Worm (Caenorhabditis elegans): ENCODE data around the gene C45G9.14.

Gene C45G9.14

DNA sequence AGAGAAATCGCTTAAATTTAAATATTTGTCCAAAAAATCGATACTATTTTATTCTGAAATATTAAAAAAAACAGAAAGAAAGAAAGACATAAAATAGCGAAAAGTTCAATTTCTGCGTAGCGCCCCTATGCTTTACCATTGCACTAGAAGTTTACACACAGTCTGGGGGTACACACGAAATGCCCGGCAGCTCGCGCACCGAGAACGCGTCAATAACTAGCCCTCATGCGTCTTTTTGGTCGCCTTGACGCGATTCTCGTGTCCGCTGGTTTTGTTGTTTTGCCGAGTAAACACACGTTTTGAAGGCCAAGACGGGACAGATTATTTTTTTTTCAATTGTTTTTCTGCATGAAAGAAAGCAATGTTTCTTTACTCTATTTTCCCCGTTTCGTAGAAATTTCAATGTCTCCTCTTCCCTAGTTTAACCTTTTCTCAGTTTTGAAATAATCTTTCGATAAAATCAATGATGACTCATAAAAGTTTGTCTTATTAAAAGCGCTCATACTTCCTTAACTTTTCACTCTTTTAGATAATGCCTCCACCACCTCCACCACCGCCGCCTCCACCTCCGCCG lies 26.6 kb upstream of the C45G9.14 start, which contains the start of gene wip-1 (continued):
- no peak for TF ChIP-seq alr-1 (tag; optimal IDR thresholded peaks at IDR 0.05)
- peak; percentile 40 for TF ChIP-seq dmd-4 (tag; optimal IDR thresholded peaks at IDR 0.05)

DNA sequence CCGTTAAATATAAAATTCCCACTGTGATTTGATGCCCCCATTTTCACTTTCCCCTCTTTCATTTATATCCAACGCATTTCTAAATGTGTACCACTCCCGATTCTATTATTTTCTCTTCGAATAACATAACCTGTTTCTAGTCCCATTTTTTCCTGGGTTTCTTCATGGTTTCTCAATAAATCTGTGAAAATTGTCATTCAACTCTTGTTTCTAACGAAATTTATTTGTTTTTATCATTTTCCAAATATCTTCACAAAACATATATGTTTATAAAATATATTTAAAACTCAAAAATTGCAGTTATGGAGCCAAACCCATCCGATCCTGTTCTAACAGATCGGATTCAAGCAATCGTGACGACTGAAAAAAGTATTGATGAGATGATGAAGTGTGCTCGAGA lies 23.9 kb upstream of the C45G9.14 start, which contains the start of gene mdt-11:
Gene mdt-11, plus strand, starts transcription at position 301 of the 400 bp plus-strand sequence.
- TF ChIP-seq sem-4 (tag; optimal IDR thresholded peaks at IDR 0.05) (no peak), ceh-82 (tag; optimal IDR thresholded peaks at IDR 0.05) (no peak), snpc-4 (tag; optimal IDR thresholded peaks at IDR 0.05) (no peak), nhr-21 (tag; optimal IDR thresholded peaks at IDR 0.05) (no peak)

ce11 chrIII:5021689-5022088 lies 23.1 kb upstream of the C45G9.14 start, which contains the start of gene R144.3:
Gene R144.3 (plus strand): TSS chrIII:5021989.
- no peak for TF ChIP-seq dmd-4 (tag; optimal IDR thresholded peaks at IDR 0.05)

ce11 chrIII:5022964-5023363 lies 21.8 kb upstream of the C45G9.14 start, which contains the start of gene R144.13:
Gene R144.13 (plus strand): TSS chrIII:5023264.
- TF ChIP-seq nhr-77 (tag; optimal IDR thresholded peaks at IDR 0.05), result no peak
- no peak for TF ChIP-seq dmd-4 (tag; optimal IDR thresholded peaks at IDR 0.05)
- no peak for TF ChIP-seq skn-1 (tag; optimal IDR thresholded peaks at IDR 0.05)
- TF ChIP-seq nhr-11 (tag; optimal IDR thresholded peaks at IDR 0.05), result no peak

- TF ChIP-seq ceh-16 (tag; optimal IDR thresholded peaks at IDR 0.05), result no peak
- no peak for TF ChIP-seq nhr-25 (tag; optimal IDR thresholded peaks at IDR 0.05)
- TF ChIP-seq aly-2 (tag; optimal IDR thresholded peaks at IDR 0.05), result no peak
- TF ChIP-seq mab-5 (tag; optimal IDR thresholded peaks at IDR 0.05), result no peak
- TF ChIP-seq elt-1 (tag; optimal IDR thresholded peaks at IDR 0.05), result no peak
- no peak for TF ChIP-seq unc-39 (tag; optimal IDR thresholded peaks at IDR 0.05)
- no peak for TF ChIP-seq lin-39 (tag; optimal IDR thresholded peaks at IDR 0.05)
- no peak for TF ChIP-seq blmp-1 (tag; optimal IDR thresholded peaks at IDR 0.05; ENCODE audit: insufficient read depth)
- no peak for TF ChIP-seq ceh-82 (tag; optimal IDR thresholded peaks at IDR 0.05)
- TF ChIP-seq fos-1 (tag; optimal IDR thresholded peaks at IDR 0.05), result no peak
- TF ChIP-seq peb-1 (tag; optimal IDR thresholded peaks at IDR 0.05), result no peak
- no peak for TF ChIP-seq ztf-4 (tag; optimal IDR thresholded peaks at IDR 0.05)
Observed at ce11 chrIII:5023642-5024041, 21.2 kb upstream of the C45G9.14 start.

- TF ChIP-seq unc-39 (tag; optimal IDR thresholded peaks at IDR 0.05), result no peak
- TF ChIP-seq lsy-2 (tag; optimal IDR thresholded peaks at IDR 0.05), result peak; percentile 43 to 63
- TF ChIP-seq lin-11 (tag; optimal IDR thresholded peaks at IDR 0.05), result peak; percentile 75
- no peak for TF ChIP-seq mbf-1 (tag; optimal IDR thresholded peaks at IDR 0.05)
- no peak for TF ChIP-seq zag-1 (tag; optimal IDR thresholded peaks at IDR 0.05)
- TF ChIP-seq nhr-25 (tag; optimal IDR thresholded peaks at IDR 0.05), result peak; percentile 44
- peak; percentile 47 for TF ChIP-seq blmp-1 (tag; optimal IDR thresholded peaks at IDR 0.05; ENCODE audit: insufficient read depth)
- TF ChIP-seq nhr-11 (tag; optimal IDR thresholded peaks at IDR 0.05), result no peak
- no peak for TF ChIP-seq ZK546.5 (tag; optimal IDR thresholded peaks at IDR 0.05)
- TF ChIP-seq peb-1 (tag; optimal IDR thresholded peaks at IDR 0.05), result no peak
- TF ChIP-seq nhr-129 (tag; optimal IDR thresholded peaks at IDR 0.05), result peak; percentile 52
- TF ChIP-seq C34F6.9 (tag; optimal IDR thresholded peaks at IDR 0.05), result peak; percentile 84
- TF ChIP-seq nhr-21 (tag; optimal IDR thresholded peaks at IDR 0.05), result no peak
- TF ChIP-seq aly-2 (tag; optimal IDR thresholded peaks at IDR 0.05), result no peak
- TF ChIP-seq unc-62 (GFP tag; optimal IDR thresholded peaks at IDR 0.05), result no peak
- no peak for TF ChIP-seq snpc-4 (tag; optimal IDR thresholded peaks at IDR 0.05)
- TF ChIP-seq ztf-11 (tag; optimal IDR thresholded peaks at IDR 0.05), result no peak
- peak; percentile 42 for TF ChIP-seq sma-3 (GFP tag; optimal IDR thresholded peaks at IDR 0.05)
- no peak for TF ChIP-seq nhr-77 (tag; optimal IDR thresholded peaks at IDR 0.05)
- TF ChIP-seq sma-9 (GFP tag; optimal IDR thresholded peaks at IDR 0.05), result peak; percentile 20
- TF ChIP-seq sma-9 (tag; optimal IDR thresholded peaks at IDR 0.05), result no peak
- TF ChIP-seq egl-27 (tag; optimal IDR thresholded peaks at IDR 0.05), result no peak
- no peak for TF ChIP-seq alr-1 (tag; optimal IDR thresholded peaks at IDR 0.05)
- no peak for TF ChIP-seq nhr-23 (tag; optimal IDR thresholded peaks at IDR 0.05)
- no peak for TF ChIP-seq elt-1 (tag; optimal IDR thresholded peaks at IDR 0.05)
- no peak for TF ChIP-seq R02D3.7 (tag; optimal IDR thresholded peaks at IDR 0.05)
- peak; percentile 77 for TF ChIP-seq unc-55 (GFP tag; optimal IDR thresholded peaks at IDR 0.05)
- TF ChIP-seq ztf-4 (tag; optimal IDR thresholded peaks at IDR 0.05), result no peak
- no peak for TF ChIP-seq nhr-6 (tag; optimal IDR thresholded peaks at IDR 0.05)
- TF ChIP-seq lin-13 (GFP tag; optimal IDR thresholded peaks at IDR 0.05), result peak; percentile 64
- peak; percentile 83 for TF ChIP-seq ama-1 (optimal IDR thresholded peaks at IDR 0.05)
- TF ChIP-seq nhr-10 (tag; optimal IDR thresholded peaks at IDR 0.05), result no peak
- no peak for TF ChIP-seq Y55F3AM.14 (GFP tag; optimal IDR thresholded peaks at IDR 0.05)
- no peak for TF ChIP-seq lin-39 (tag; optimal IDR thresholded peaks at IDR 0.05)
- TF ChIP-seq dmd-4 (tag; optimal IDR thresholded peaks at IDR 0.05), result no peak
Observed at ce11 chrIII:5024393-5024964, 20.3 kb upstream of the C45G9.14 start, which contains the start of gene pcf-11. Gene pcf-11 (plus strand): TSS chrIII:5024914.
